Fruit fly (Drosophila melanogaster) whole organism, embryonic: ENCODE measurements around the gene CG42751.

Experiments used
- Bteb2 ChIP-seq: fragments of 200-800 bp; sonication (Bioruptor generic); optimal IDR thresholded peaks from 2 replicates; lab custom pipeline; 2016; ENCODE audit warnings: missing biosample characterization, missing genetic modification characterization
- CG10366 ChIP-seq: fragments of 200-800 bp; sonication (Bioruptor generic); IDR thresholded peaks from 2 replicates; pipeline ENCODE4 v1.3.6; 2022; ENCODE audit warnings: missing biosample characterization, missing genetic modification characterization
- CG10543 ChIP-seq: fragments of 200-800 bp; sonication (Bioruptor generic); optimal IDR thresholded peaks from 3 replicates; lab custom pipeline; 2017; ENCODE audit warnings: missing biosample characterization, mild to moderate bottlenecking, missing genetic modification characterization, moderate library complexity
- CG10565 ChIP-seq: fragments of 200-800 bp; sonication (Bioruptor generic); optimal IDR thresholded peaks from 3 replicates; lab custom pipeline; 2016; ENCODE audit warnings: missing biosample characterization, mild to moderate bottlenecking, missing genetic modification characterization
- CG11085 ChIP-seq: fragments of 200-800 bp; sonication (Bioruptor generic); IDR thresholded peaks from 2 replicates; pipeline ENCODE4 v1.3.6; 2022; ENCODE audit warnings: missing biosample characterization, missing genetic modification characterization
- CG11696 ChIP-seq: fragments of 200-800 bp; sonication (Bioruptor generic); IDR thresholded peaks from 2 replicates; pipeline ENCODE4 v1.3.6; 2022; ENCODE audit warnings: missing biosample characterization, missing genetic modification characterization
- CG13894 ChIP-seq: fragments of 200-800 bp; sonication (Bioruptor generic); optimal IDR thresholded peaks from 3 replicates; lab custom pipeline; 2018; ENCODE audit warnings: missing biosample characterization, mild to moderate bottlenecking, missing genetic modification characterization, moderate library complexity
- CG1647 ChIP-seq: fragments of 200-800 bp; sonication (Bioruptor generic); optimal IDR thresholded peaks from 3 replicates; lab custom pipeline; 2016; ENCODE audit warnings: missing biosample characterization, missing genetic modification characterization
- CG18262 ChIP-seq: fragments of 200-800 bp; optimal IDR thresholded peaks from 3 replicates; lab custom pipeline; 2019; ENCODE audit warnings: missing biosample characterization, mild to moderate bottlenecking, missing genetic modification characterization, moderate library complexity
- CG2712 ChIP-seq: fragments of 200-800 bp; optimal IDR thresholded peaks from 3 replicates; lab custom pipeline; 2019; ENCODE audit warnings: missing biosample characterization, mild to moderate bottlenecking, missing genetic modification characterization, moderate library complexity
- CG3726 ChIP-seq: fragments of 200-800 bp; sonication (Bioruptor generic); IDR thresholded peaks from 3 replicates; pipeline ENCODE4, ENCODE4 v1.3.6; 2022; ENCODE audit warnings: missing biosample characterization, missing genetic modification characterization
- CG4360 ChIP-seq: fragments of 200-800 bp; sonication (Bioruptor generic); IDR thresholded peaks from 2 replicates; pipeline ENCODE4 v1.3.6; 2022; ENCODE audit warnings: missing biosample characterization, missing genetic modification characterization
- CG43689 ChIP-seq: fragments of 200-800 bp; sonication (Bioruptor generic); IDR thresholded peaks from 2 replicates; pipeline ENCODE4 v1.3.6; 2022; ENCODE audit warnings: missing biosample characterization, missing genetic modification characterization
- CG4424 ChIP-seq: fragments of 200-800 bp; sonication (Bioruptor generic); optimal IDR thresholded peaks from 3 replicates; lab custom pipeline; 2016; ENCODE audit warnings: missing biosample characterization, missing genetic modification characterization
- CG6683 ChIP-seq: fragments of 200-800 bp; sonication (Bioruptor generic); optimal IDR thresholded peaks from 2 replicates; lab custom pipeline; 2017; ENCODE audit warnings: missing biosample characterization, mild to moderate bottlenecking, missing genetic modification characterization, missing genetic modification reagents
- CG7987 ChIP-seq: fragments of 200-800 bp; sonication (Bioruptor generic); optimal IDR thresholded peaks from 2 replicates; lab custom pipeline; 2018; ENCODE audit warnings: missing biosample characterization, mild to moderate bottlenecking, missing genetic modification characterization, moderate library complexity
- CG9437 ChIP-seq: fragments of 200-800 bp; sonication (Bioruptor generic); optimal IDR thresholded peaks from 2 replicates; lab custom pipeline; 2018; ENCODE audit warnings: missing biosample characterization, mild to moderate bottlenecking, missing genetic modification characterization
- CkIIα-i1 ChIP-seq: fragments of 200-800 bp; sonication (Bioruptor generic); IDR thresholded peaks from 2 replicates; pipeline ENCODE4 v1.3.6; 2022; ENCODE audit warnings: missing biosample characterization, missing genetic modification characterization
- Dip2 ChIP-seq: fragments of 200-800 bp; sonication (Bioruptor generic); IDR thresholded peaks from 2 replicates; pipeline ENCODE4 v1.3.6; 2022; ENCODE audit warnings: missing biosample characterization, missing genetic modification characterization
- Doc2 ChIP-seq: fragments of 200-800 bp; sonication (Bioruptor generic); IDR thresholded peaks from 2 replicates; pipeline ENCODE4 v1.3.6; 2022; ENCODE audit warnings: missing biosample characterization, missing genetic modification characterization
- Drgx ChIP-seq: fragments of 200-800 bp; sonication (Bioruptor generic); IDR thresholded peaks from 2 replicates; pipeline ENCODE4 v1.3.6; 2022; ENCODE audit warnings: missing biosample characterization, missing genetic modification characterization
- E2f1 ChIP-seq: fragments of 200-800 bp; sonication (Bioruptor generic); IDR thresholded peaks from 2 replicates; pipeline ENCODE4 v1.3.6; 2022; ENCODE audit warnings: missing biosample characterization, missing genetic modification characterization
- Ets97D ChIP-seq: fragments of 200-800 bp; sonication (Bioruptor generic); optimal IDR thresholded peaks from 3 replicates; lab custom pipeline; 2016; ENCODE audit warnings: missing biosample characterization, missing genetic modification characterization
- Fer2 ChIP-seq: fragments of 200-800 bp; sonication (Bioruptor generic); optimal IDR thresholded peaks from 2 replicates; lab custom pipeline; 2018; ENCODE audit warnings: missing biosample characterization, mild to moderate bottlenecking, missing genetic modification characterization, moderate library complexity
- HLH4C ChIP-seq: fragments of 200-800 bp; sonication (Bioruptor generic); IDR thresholded peaks from 3 replicates; pipeline ENCODE4 v1.3.6; 2022; ENCODE audit warnings: missing biosample characterization, missing genetic modification characterization; ENCODE audit not compliant: partially characterized antibody
- HLHmδ ChIP-seq: fragments of 200-800 bp; sonication (Bioruptor generic); optimal IDR thresholded peaks from 2 replicates; lab custom pipeline; 2018; ENCODE audit warnings: missing biosample characterization, mild to moderate bottlenecking, missing genetic modification characterization, moderate library complexity
- HmgZ ChIP-seq: fragments of 200-800 bp; sonication (Bioruptor generic); optimal IDR thresholded peaks from 2 replicates; lab custom pipeline; 2018; ENCODE audit warnings: missing biosample characterization, mild to moderate bottlenecking, missing genetic modification characterization
- Jarid2 ChIP-seq: fragments of 200-800 bp; sonication (Bioruptor generic); optimal IDR thresholded peaks from 3 replicates; lab custom pipeline; 2017; ENCODE audit warnings: mild to moderate bottlenecking, missing biosample characterization, missing genetic modification reagents, missing genetic modification characterization
- NfI ChIP-seq: fragments of 200-800 bp; sonication (Bioruptor generic); optimal IDR thresholded peaks from 3 replicates; lab custom pipeline; 2018; ENCODE audit warnings: missing biosample characterization, mild to moderate bottlenecking, missing genetic modification characterization, moderate library complexity
- Optix ChIP-seq: fragments of 200-800 bp; sonication (Bioruptor generic); IDR thresholded peaks from 3 replicates; pipeline ENCODE4 v1.3.6; 2022; ENCODE audit warnings: missing biosample characterization, missing genetic modification characterization
- Pdp1 ChIP-seq, 2 experiments: fragments of 200-800 bp; sonication (Bioruptor generic); optimal IDR thresholded peaks; 3 replicates each; lab custom pipeline; 2016; ENCODE audit warnings: missing biosample characterization in 2 of 2, missing genetic modification characterization in 2 of 2, mild to moderate bottlenecking in 1 of 2, moderate library complexity in 1 of 2
- Rfx ChIP-seq: fragments of 200-800 bp; sonication (Bioruptor generic); IDR thresholded peaks from 2 replicates; pipeline ENCODE4 v1.3.6; 2022; ENCODE audit warnings: missing biosample characterization, missing genetic modification characterization
- ac ChIP-seq: fragments of 200-800 bp; sonication (Bioruptor generic); optimal IDR thresholded peaks from 3 replicates; lab custom pipeline; 2017; ENCODE audit warnings: missing biosample characterization, mild to moderate bottlenecking, missing genetic modification characterization
- br ChIP-seq: fragments of >200 bp; optimal IDR thresholded peaks from 2 replicates; lab custom pipeline; 2017
- cad ChIP-seq: fragments of >200 bp; optimal IDR thresholded peaks from 2 replicates; lab custom pipeline; 2017; ENCODE audit warnings: missing biosample characterization, missing genetic modification characterization
- crp ChIP-seq, 2 experiments: fragments of 200-800 bp; sonication (Bioruptor generic); optimal IDR thresholded peaks; 2 replicates in 1 of 2; 3 replicates in 1 of 2; lab custom pipeline; 2017; ENCODE audit warnings: missing biosample characterization in 2 of 2, missing genetic modification characterization in 2 of 2, mild to moderate bottlenecking in 1 of 2, moderate library complexity in 1 of 2
- dan ChIP-seq: fragments of 200-800 bp; sonication (Bioruptor generic); IDR thresholded peaks from 2 replicates; pipeline ENCODE4 v1.3.6; 2022; ENCODE audit warnings: missing biosample characterization, missing genetic modification characterization
- esg ChIP-seq: fragments of 200-800 bp; sonication (Bioruptor generic); conservative IDR thresholded peaks from 2 replicates; pipeline ENCODE4 v1.3.6; 2022; ENCODE audit warnings: missing biosample characterization, missing genetic modification characterization
- ken ChIP-seq: fragments of 200-800 bp; sonication (Bioruptor generic); IDR thresholded peaks from 3 replicates; pipeline ENCODE4 v1.3.6; 2022; ENCODE audit warnings: missing biosample characterization, missing genetic modification characterization
- odd ChIP-seq: fragments of 200-800 bp; sonication (Bioruptor generic); optimal IDR thresholded peaks from 2 replicates; lab custom pipeline; 2017; ENCODE audit warnings: missing biosample characterization, mild to moderate bottlenecking, missing genetic modification characterization
- pita ChIP-seq: fragments of 200-800 bp; sonication (Bioruptor generic); optimal IDR thresholded peaks from 2 replicates; lab custom pipeline; 2017; ENCODE audit warnings: missing biosample characterization, mild to moderate bottlenecking, missing genetic modification characterization
- sens-2 ChIP-seq: fragments of 200-800 bp; sonication (Bioruptor generic); IDR thresholded peaks from 2 replicates; pipeline ENCODE4 v1.3.6; 2022; ENCODE audit warnings: missing biosample characterization, missing genetic modification characterization
- shn ChIP-seq: fragments of 200-800 bp; sonication (Bioruptor generic); optimal IDR thresholded peaks from 3 replicates; lab custom pipeline; 2016; ENCODE audit warnings: missing biosample characterization, missing genetic modification characterization
- sisA ChIP-seq: fragments of 200-800 bp; sonication (Bioruptor generic); IDR thresholded peaks from 2 replicates; pipeline ENCODE4 v1.3.6; 2022; ENCODE audit warnings: missing biosample characterization, missing genetic modification characterization
- stwl ChIP-seq: fragments of 200-800 bp; sonication (Bioruptor generic); optimal IDR thresholded peaks from 3 replicates; lab custom pipeline; 2018; ENCODE audit warnings: missing biosample characterization, mild to moderate bottlenecking, missing genetic modification characterization, moderate library complexity
- sug ChIP-seq: fragments of 200-800 bp; optimal IDR thresholded peaks from 2 replicates; lab custom pipeline; 2019; ENCODE audit warnings: missing biosample characterization, mild to moderate bottlenecking, missing genetic modification characterization, moderate library complexity
- tap ChIP-seq: fragments of 200-800 bp; optimal IDR thresholded peaks from 3 replicates; lab custom pipeline; 2019; ENCODE audit warnings: missing biosample characterization, mild to moderate bottlenecking, missing genetic modification characterization, moderate library complexity
- twi ChIP-seq: fragments of 200-800 bp; optimal IDR thresholded peaks from 2 replicates; lab custom pipeline; 2019; ENCODE audit warnings: missing biosample characterization, mild to moderate bottlenecking, missing genetic modification characterization, moderate library complexity
- zen2 ChIP-seq: fragments of 200-800 bp; sonication (Bioruptor generic); IDR thresholded peaks from 3 replicates; pipeline ENCODE4 v1.3.6; 2022; ENCODE audit warnings: missing biosample characterization, missing genetic modification characterization; ENCODE audit not compliant: partially characterized antibody
- zfh2 ChIP-seq: fragments of 200-800 bp; sonication (Bioruptor generic); optimal IDR thresholded peaks from 2 replicates; lab custom pipeline; 2016; ENCODE audit warnings: missing biosample characterization, missing genetic modification characterization

Gene CG42751

dm6 chr2L:11808702-11809583 is 44.3 kb upstream of the CG42751 start, which contains the start of gene crol (continued):
- TF ChIP-seq CG11696 (GFP tag; lab: Robert Waterston, UW) (no peak), CG4360 (no peak), HLHmδ (no peak), HLH4C (GFP tag; lab: Robert Waterston, UW) (peak; percentile 80), zen2 (peak; percentile 85), Rfx (peak; percentile 60), CG11085 (GFP tag; lab: Robert Waterston, UW) (peak; percentile 13; the same call in 1 of the 2 replicates), CG7987 (GFP tag; lab: Kevin White, UChicago) (peak; percentile 24), CG2712 (tag; lab: Kevin White, UChicago) (peak; percentile 51), pita (no peak), dan (no peak), Drgx (GFP tag; lab: Robert Waterston, UW) (peak; percentile 50), shn (no peak), CG6683 (GFP tag; lab: Kevin White, UChicago) (no peak), Bteb2 (GFP tag; lab: Kevin White, UChicago) (no peak), tap (tag; lab: Kevin White, UChicago) (peak; percentile 30), HmgZ (tag; lab: Kevin White, UChicago) (peak; percentile 48), ac (GFP tag; lab: Kevin White, UChicago) (no peak), Fer2 (no peak), CkIIα-i1 (GFP tag; lab: Robert Waterston, UW) (no peak), crp (GFP tag; optimal IDR thresholded peaks at IDR 0.05; lab: Kevin White, UChicago) (no peak), Doc2 (GFP tag; lab: Robert Waterston, UW) (no peak), stwl (peak; percentile 100), Dip2 (GFP tag; lab: Robert Waterston, UW) (no peak), CG10543 (GFP tag; lab: Kevin White, UChicago) (peak; percentile 87), zfh2 (no peak), ken (GFP tag; lab: Robert Waterston, UW) (no peak), twi (no peak), sens-2 (no peak), sug (tag; lab: Kevin White, UChicago) (peak; percentile 28), Pdp1 (GFP tag; optimal IDR thresholded peaks at IDR 0.05; lab: Kevin White, UChicago) (peak in 1 of 2 experiments; percentile 44), CG4424 (GFP tag; lab: Kevin White, UChicago) (no peak), odd (GFP tag; lab: Kevin White, UChicago) (no peak), Optix (GFP tag; lab: Robert Waterston, UW) (no peak), E2f1 (GFP tag; lab: Robert Waterston, UW) (peak; percentile 81), Ets97D (GFP tag; lab: Kevin White, UChicago) (peak; percentile 81), CG3726 (GFP tag; lab: Robert Waterston, UW) (no peak), CG13894 (tag; lab: Kevin White, UChicago) (peak; percentile 32), cad (GFP tag; lab: Kevin White, UChicago) (no peak), CG9437 (no peak), CG43689 (GFP tag; lab: Robert Waterston, UW) (no peak), NfI (GFP tag; lab: Kevin White, UChicago) (no peak), CG10366 (GFP tag; lab: Robert Waterston, UW) (0 out of 2 replicates have a peak, but pooled peaks have one; percentile 13), sisA (GFP tag; lab: Robert Waterston, UW) (no peak), esg (GFP tag; lab: Robert Waterston, UW) (no peak), CG18262 (no peak), Jarid2 (GFP tag; lab: Kevin White, UChicago) (no peak), CG10565 (GFP tag; lab: Kevin White, UChicago) (no peak), br (lab: Kevin White, UChicago) (no peak), CG1647 (GFP tag; lab: Kevin White, UChicago) (no peak)
